Worm (Caenorhabditis elegans): ENCODE data around the gene K08A2.2.
"Not testable (repeated sequence)": the region's sequence is repeated elsewhere in the genome, so short reads cannot be mapped to it uniquely, and the experiment has no call there.

Gene K08A2.2

ce11 chrII:3019807-3020206 is 28.4 kb downstream of the K08A2.2 start, which contains the start of gene clec-3:
Gene clec-3 (minus strand): TSS chrII:3019907.
- no peak for TF ChIP-seq tbx-11 (GFP tag; IDR thresholded peaks at IDR 0.05)
- TF ChIP-seq ama-1 (optimal IDR thresholded peaks at IDR 0.05): no peak

- TF ChIP-seq hnd-1 (tag; optimal IDR thresholded peaks at IDR 0.05) (no peak), flt-1 (GFP tag; IDR thresholded peaks at IDR 0.05) (no peak), ets-7 (tag; optimal IDR thresholded peaks at IDR 0.05) (no peak)
Observed at ce11 chrII:3020899-3021298, 29.5 kb downstream of the K08A2.2 start.

- TF ChIP-seq ama-1 (optimal IDR thresholded peaks at IDR 0.05) (no peak), hmbx-1 (tag; optimal IDR thresholded peaks at IDR 0.05) (no peak), scrt-1 (GFP tag; IDR thresholded peaks at IDR 0.05) (no peak), hnd-1 (tag; optimal IDR thresholded peaks at IDR 0.05) (no peak), tra-4 (tag; optimal IDR thresholded peaks at IDR 0.05) (no peak), F13C5.2 (tag; optimal IDR thresholded peaks at IDR 0.05) (no peak), B0310.2 (tag; optimal IDR thresholded peaks at IDR 0.05) (no peak), tbx-11 (GFP tag; IDR thresholded peaks at IDR 0.05) (no peak), tbx-37 (GFP tag; conservative IDR thresholded peaks at IDR 0.05) (no peak)
Observed at ce11 chrII:3023381-3023935, 32.1 kb downstream of the K08A2.2 start, which contains the start of gene clec-2. Gene clec-2 (minus strand): TSS chrII:3023431.

ce11 chrII:3024655-3025054 is 33.2 kb downstream of the K08A2.2 start:
- TF ChIP-seq ceh-36 (tag; optimal IDR thresholded peaks at IDR 0.05) (no peak), ets-7 (tag; optimal IDR thresholded peaks at IDR 0.05) (no peak), hmbx-1 (tag; optimal IDR thresholded peaks at IDR 0.05) (no peak)

ce11 chrII:3028264-3028663 is 36.9 kb downstream of the K08A2.2 start:
- TF ChIP-seq B0310.2 (tag; optimal IDR thresholded peaks at IDR 0.05): no peak
- no peak for TF ChIP-seq flt-1 (GFP tag; IDR thresholded peaks at IDR 0.05)
- no peak for TF ChIP-seq sea-1 (GFP tag; conservative IDR thresholded peaks at IDR 0.05)
- TF ChIP-seq hmbx-1 (tag; optimal IDR thresholded peaks at IDR 0.05): no peak
- TF ChIP-seq scrt-1 (GFP tag; IDR thresholded peaks at IDR 0.05): no peak
- TF ChIP-seq ceh-36 (tag; optimal IDR thresholded peaks at IDR 0.05): no peak
- TF ChIP-seq hmg-4 (GFP tag; optimal IDR thresholded peaks at IDR 0.05): no peak
- no peak for TF ChIP-seq ceh-13 (GFP tag; optimal IDR thresholded peaks at IDR 0.05)
- no peak for TF ChIP-seq F13C5.2 (tag; optimal IDR thresholded peaks at IDR 0.05)
- TF ChIP-seq tbx-37 (GFP tag; conservative IDR thresholded peaks at IDR 0.05): no peak
- no peak for TF ChIP-seq ets-7 (tag; optimal IDR thresholded peaks at IDR 0.05)
- TF ChIP-seq tbx-11 (GFP tag; IDR thresholded peaks at IDR 0.05): no peak

ce11 chrII:3030416-3030815 is 39.0 kb downstream of the K08A2.2 start:
- TF ChIP-seq F13C5.2 (tag; optimal IDR thresholded peaks at IDR 0.05) (no peak), ets-7 (tag; optimal IDR thresholded peaks at IDR 0.05) (no peak), hmbx-1 (tag; optimal IDR thresholded peaks at IDR 0.05) (no peak), tra-4 (tag; optimal IDR thresholded peaks at IDR 0.05) (no peak), sea-1 (GFP tag; conservative IDR thresholded peaks at IDR 0.05) (no peak), pes-1 (GFP tag; IDR thresholded peaks at IDR 0.05) (no peak), hmg-4 (GFP tag; optimal IDR thresholded peaks at IDR 0.05) (no peak), flt-1 (GFP tag; IDR thresholded peaks at IDR 0.05) (no peak), B0310.2 (tag; optimal IDR thresholded peaks at IDR 0.05) (no peak), ama-1 (optimal IDR thresholded peaks at IDR 0.05) (no peak), aly-1 (tag; optimal IDR thresholded peaks at IDR 0.05) (no peak), tbx-11 (GFP tag; IDR thresholded peaks at IDR 0.05) (no peak), scrt-1 (GFP tag; IDR thresholded peaks at IDR 0.05) (no peak), hnd-1 (tag; optimal IDR thresholded peaks at IDR 0.05) (no peak), ceh-13 (GFP tag; optimal IDR thresholded peaks at IDR 0.05) (no peak), ceh-36 (tag; optimal IDR thresholded peaks at IDR 0.05) (no peak), tbx-37 (GFP tag; conservative IDR thresholded peaks at IDR 0.05) (no peak)

ce11 chrII:3032480-3032879 is 41.1 kb downstream of the K08A2.2 start, which contains the start of gene B0454.6:
Gene B0454.6 (plus strand): TSS chrII:3032780.
- not testable (repeated sequence) for TF ChIP-seq tra-4 (tag; optimal IDR thresholded peaks at IDR 0.05); hmbx-1 (tag; optimal IDR thresholded peaks at IDR 0.05); scrt-1 (GFP tag; IDR thresholded peaks at IDR 0.05)

ce11 chrII:3034914-3035313 is 43.5 kb downstream of the K08A2.2 start:
- TF ChIP-seq flt-1 (GFP tag; IDR thresholded peaks at IDR 0.05) (no peak), F13C5.2 (tag; optimal IDR thresholded peaks at IDR 0.05) (no peak), ceh-36 (tag; optimal IDR thresholded peaks at IDR 0.05) (no peak), ama-1 (optimal IDR thresholded peaks at IDR 0.05) (no peak), ets-7 (tag; optimal IDR thresholded peaks at IDR 0.05) (no peak), tbx-37 (GFP tag; conservative IDR thresholded peaks at IDR 0.05) (no peak), tra-4 (tag; optimal IDR thresholded peaks at IDR 0.05) (no peak), B0310.2 (tag; optimal IDR thresholded peaks at IDR 0.05) (no peak), tbx-11 (GFP tag; IDR thresholded peaks at IDR 0.05) (no peak), aly-1 (tag; optimal IDR thresholded peaks at IDR 0.05) (no peak), pes-1 (GFP tag; IDR thresholded peaks at IDR 0.05) (no peak), sea-1 (GFP tag; conservative IDR thresholded peaks at IDR 0.05) (no peak), ceh-13 (GFP tag; optimal IDR thresholded peaks at IDR 0.05) (no peak), hmg-4 (GFP tag; optimal IDR thresholded peaks at IDR 0.05) (no peak)

- TF ChIP-seq ama-1 (optimal IDR thresholded peaks at IDR 0.05) (no peak), tbx-37 (GFP tag; conservative IDR thresholded peaks at IDR 0.05) (no peak), pes-1 (GFP tag; IDR thresholded peaks at IDR 0.05) (no peak), F13C5.2 (tag; optimal IDR thresholded peaks at IDR 0.05) (no peak), sea-1 (GFP tag; conservative IDR thresholded peaks at IDR 0.05) (no peak), aly-1 (tag; optimal IDR thresholded peaks at IDR 0.05) (no peak)
Observed at ce11 chrII:3036344-3036743, 44.9 kb downstream of the K08A2.2 start.

Measured in whole organism, early embryonic.